Worm (Caenorhabditis elegans) whole organism, L4 larva: ENCODE measurements around the gene sas-5.
A peak's percentile ranks its signal among the peaks of the same experiment; 100 is the strongest.

Experiments
- D1046.2 ChIP-seq: fragments of 200-800 bp; sonication (Bioruptor generic); IDR thresholded peaks from 2 replicates; pipeline ENCODE4 v1.3.6; 2022; ENCODE audit warnings: missing genetic modification characterization, missing compliant biosample characterization
- F10B5.3 ChIP-seq: sonication (generic microtip); optimal IDR thresholded peaks from 2 replicates; lab custom pipeline; 2016; ENCODE audit warnings: mild to moderate bottlenecking, missing genetic modification characterization, missing compliant biosample characterization
- T20F7.1 ChIP-seq: fragments of 200-800 bp; sonication (Bioruptor generic); optimal IDR thresholded peaks from 2 replicates; lab custom pipeline; 2018; ENCODE audit warnings: mild to moderate bottlenecking, missing genetic modification characterization, missing compliant biosample characterization
- aha-1 ChIP-seq: fragments of 150-350 bp; peaks from one replicate; lab custom pipeline; 2014; ENCODE audit warnings: missing biosample characterization, missing genetic modification characterization
- ama-1 ChIP-seq: fragments of 150-350 bp; optimal IDR thresholded peaks from 2 replicates; lab custom pipeline; 2014; ENCODE audit warnings: inconsistent platforms, mixed read lengths
- arid-1 ChIP-seq: fragments of 200-800 bp; sonication (Bioruptor generic); conservative IDR thresholded peaks from 2 replicates; pipeline ENCODE4 v1.3.6; 2022; ENCODE audit warnings: missing genetic modification reagents, missing genetic modification characterization, missing compliant biosample characterization
- ctbp-1 ChIP-seq: fragments of 200-800 bp; sonication (Bioruptor generic); IDR thresholded peaks from 2 replicates; pipeline ENCODE4 v1.3.6; 2022; ENCODE audit warnings: missing genetic modification reagents, missing genetic modification characterization, missing compliant biosample characterization
- daf-19 ChIP-seq: fragments of 200-800 bp; sonication (Bioruptor generic); conservative IDR thresholded peaks from 2 replicates; pipeline ENCODE4 v1.3.6; 2022; ENCODE audit warnings: missing genetic modification characterization, missing compliant biosample characterization
- dmd-6 ChIP-seq: fragments of 200-800 bp; sonication (Bioruptor generic); IDR thresholded peaks from 2 replicates; pipeline ENCODE4 v1.3.6; 2022; ENCODE audit warnings: missing genetic modification reagents, missing genetic modification characterization, missing compliant biosample characterization
- dmd-9 ChIP-seq: fragments of 200-800 bp; sonication (Bioruptor generic); IDR thresholded peaks from 2 replicates; pipeline ENCODE4 v1.3.6; 2022; ENCODE audit warnings: missing genetic modification reagents, missing genetic modification characterization, missing compliant biosample characterization
- duxl-1 ChIP-seq: sonication (generic microtip); optimal IDR thresholded peaks from 2 replicates; lab custom pipeline; 2016; ENCODE audit warnings: mild to moderate bottlenecking, missing genetic modification characterization, moderate library complexity, missing compliant biosample characterization; ENCODE audit not compliant: poor library complexity
- dve-1 ChIP-seq: sonication (generic microtip); optimal IDR thresholded peaks from 2 replicates; lab custom pipeline; 2017; ENCODE audit warnings: antibody characterized with exemption, mild to moderate bottlenecking, missing genetic modification characterization, missing compliant biosample characterization; ENCODE audit not compliant: insufficient read depth
- hlh-11 ChIP-seq: fragments of 200-800 bp; sonication (Bioruptor generic); optimal IDR thresholded peaks from 2 replicates; lab custom pipeline; 2018; ENCODE audit warnings: mild to moderate bottlenecking, missing genetic modification characterization, missing compliant biosample characterization
- hlh-30 ChIP-seq: sonication (generic microtip); optimal IDR thresholded peaks from 2 replicates; lab custom pipeline; 2017; ENCODE audit warnings: antibody characterized with exemption, mild to moderate bottlenecking, missing genetic modification characterization, missing compliant biosample characterization; ENCODE audit not compliant: insufficient read depth
- jun-1 ChIP-seq: fragments of 150-350 bp; optimal IDR thresholded peaks from 2 replicates; lab custom pipeline; 2014; ENCODE audit warnings: missing biosample characterization, missing genetic modification reagents, missing genetic modification characterization
- lin-29 ChIP-seq: fragments of 200-800 bp; sonication (Bioruptor generic); IDR thresholded peaks from 2 replicates; pipeline ENCODE4 v1.3.6; 2022; ENCODE audit warnings: missing genetic modification reagents, missing genetic modification characterization, missing compliant biosample characterization
- lsy-2 ChIP-seq, 2 experiments: fragments of 150-350 bp in 1 of 2; sonication (generic microtip) in 1 of 2; optimal IDR thresholded peaks; 2 replicates each; lab custom pipeline; 2014 to 2017; ENCODE audit warnings: missing biosample characterization in 2 of 2, missing genetic modification characterization in 2 of 2
- mep-1 ChIP-seq: fragments of 150-350 bp; sonication (generic microtip); optimal IDR thresholded peaks from 3 replicates; lab custom pipeline; 2014; ENCODE audit warnings: missing biosample characterization, missing genetic modification characterization
- mes-2 ChIP-seq: sonication (generic microtip); optimal IDR thresholded peaks from 2 replicates; lab custom pipeline; 2016; ENCODE audit warnings: missing genotype, mild to moderate bottlenecking, missing genetic modification characterization, missing compliant biosample characterization; ENCODE audit not compliant: poor library complexity, severe bottlenecking
- mxl-3 ChIP-seq: fragments of 200-800 bp; sonication (Bioruptor generic); optimal IDR thresholded peaks from 2 replicates; lab custom pipeline; 2018; ENCODE audit warnings: mild to moderate bottlenecking, missing genetic modification characterization, missing compliant biosample characterization
- nhr-25 ChIP-seq: sonication (generic microtip); optimal IDR thresholded peaks from 2 replicates; lab custom pipeline; 2017; ENCODE audit warnings: missing genetic modification characterization, mild to moderate bottlenecking, missing compliant biosample characterization, antibody characterized with exemption, moderate library complexity, borderline replicate concordance; ENCODE audit not compliant: insufficient read depth
- nhr-28 ChIP-seq: fragments of 150-350 bp; optimal IDR thresholded peaks from 2 replicates; lab custom pipeline; 2014; ENCODE audit warnings: missing biosample characterization, missing genetic modification characterization
- nhr-42 ChIP-seq: fragments of 200-800 bp; sonication (Bioruptor generic); IDR thresholded peaks from 2 replicates; pipeline ENCODE4 v1.3.6; 2022; ENCODE audit warnings: missing genetic modification characterization, missing compliant biosample characterization
- nhr-48 ChIP-seq: sonication (generic microtip); optimal IDR thresholded peaks from 2 replicates; lab custom pipeline; 2016; ENCODE audit warnings: mild to moderate bottlenecking, missing genetic modification characterization, missing compliant biosample characterization
- nhr-6 ChIP-seq: fragments of 150-350 bp; optimal IDR thresholded peaks from 2 replicates; lab custom pipeline; 2014; ENCODE audit warnings: missing biosample characterization, missing genetic modification characterization
- nhr-76 ChIP-seq: fragments of 150-350 bp; optimal IDR thresholded peaks from 2 replicates; lab custom pipeline; 2014; ENCODE audit warnings: missing biosample characterization, missing genetic modification characterization
- php-3 ChIP-seq: fragments of 200-800 bp; sonication (Bioruptor generic); IDR thresholded peaks from 2 replicates; pipeline ENCODE4 v1.3.6; 2022; ENCODE audit warnings: missing genetic modification reagents, missing genetic modification characterization, missing compliant biosample characterization
- rbr-2 ChIP-seq: sonication (generic microtip); optimal IDR thresholded peaks from 2 replicates; lab custom pipeline; 2016; ENCODE audit warnings: missing genotype, missing genetic modification characterization, missing compliant biosample characterization
- tra-1 ChIP-seq: fragments of 200-800 bp; sonication (Bioruptor generic); IDR thresholded peaks from 2 replicates; pipeline ENCODE4 v1.3.6; 2022; ENCODE audit warnings: missing genetic modification reagents, missing genetic modification characterization, missing compliant biosample characterization
- unc-39 ChIP-seq: sonication (generic microtip); optimal IDR thresholded peaks from 2 replicates; lab custom pipeline; 2017; ENCODE audit warnings: missing biosample characterization, missing genetic modification characterization
- unc-62 ChIP-seq, 3 experiments: fragments of 150-350 bp in 1 of 3; sonication (generic microtip); optimal IDR thresholded peaks in 2 of 3; peaks in 1 of 3; 1 replicate in 1 of 3; 2 replicates in 2 of 3; lab custom pipeline; 2014 to 2017; ENCODE audit warnings: missing biosample characterization in 3 of 3, missing genetic modification characterization in 3 of 3, missing genetic modification reagents in 3 of 3, missing genotype in 1 of 3
- zfp-3 ChIP-seq: fragments of 200-800 bp; sonication (Bioruptor generic); conservative IDR thresholded peaks from 2 replicates; pipeline ENCODE4 v1.3.6; 2022; ENCODE audit warnings: missing genetic modification reagents, missing genetic modification characterization, missing compliant biosample characterization

sas-5 gene

ce11 chrV:11613007-11613406 is 2.5 kb downstream of the sas-5 start, which contains the start of gene tag-290:
TSS of gene tag-290 (plus strand) at chrV:11613307.
- TF ChIP-seq mes-2 (tag; lab: Kevin White, UChicago) (no peak), nhr-6 (tag; lab: Kevin White, UChicago) (no peak), F10B5.3 (no peak), lin-29 (no peak)

ce11 chrV:11614805-11615497 is 4.4 kb downstream of the sas-5 start:
- TF ChIP-seq duxl-1 (tag; lab: Kevin White, UChicago) (no peak), nhr-28 (peak; percentile 68), mep-1 (tag; lab: Kevin White, UChicago) (peak; percentile 26), dve-1 (tag; lab: Kevin White, UChicago) (peak; percentile 81), jun-1 (tag; lab: Kevin White, UChicago) (no peak), hlh-11 (tag; lab: Kevin White, UChicago) (peak; percentile 52), zfp-3 (no peak), aha-1 (tag; lab: Kevin White, UChicago) (peak; percentile 93), daf-19 (GFP tag; lab: Robert Waterston, UW) (no peak), T20F7.1 (GFP tag; lab: Kevin White, UChicago) (peak; percentile 31), mxl-3 (GFP tag; lab: Kevin White, UChicago) (peak; percentile 50), nhr-25 (tag; lab: Kevin White, UChicago) (peak; percentile 85), hlh-30 (tag; lab: Kevin White, UChicago) (peak; percentile 76), dmd-6 (peak; percentile 85), php-3 (GFP tag; lab: Robert Waterston, UW) (0 out of 2 replicates have a peak, but pooled peaks have one; percentile 16), lsy-2 (tag; optimal IDR thresholded peaks at IDR 0.05; lab: Kevin White, UChicago) (peak in 1 of 2 experiments; percentile 37), nhr-48 (tag; lab: Kevin White, UChicago) (peak; percentile 65), arid-1 (GFP tag; lab: Robert Waterston, UW) (no peak), unc-39 (no peak), dmd-9 (GFP tag; lab: Robert Waterston, UW) (no peak)

DNA sequence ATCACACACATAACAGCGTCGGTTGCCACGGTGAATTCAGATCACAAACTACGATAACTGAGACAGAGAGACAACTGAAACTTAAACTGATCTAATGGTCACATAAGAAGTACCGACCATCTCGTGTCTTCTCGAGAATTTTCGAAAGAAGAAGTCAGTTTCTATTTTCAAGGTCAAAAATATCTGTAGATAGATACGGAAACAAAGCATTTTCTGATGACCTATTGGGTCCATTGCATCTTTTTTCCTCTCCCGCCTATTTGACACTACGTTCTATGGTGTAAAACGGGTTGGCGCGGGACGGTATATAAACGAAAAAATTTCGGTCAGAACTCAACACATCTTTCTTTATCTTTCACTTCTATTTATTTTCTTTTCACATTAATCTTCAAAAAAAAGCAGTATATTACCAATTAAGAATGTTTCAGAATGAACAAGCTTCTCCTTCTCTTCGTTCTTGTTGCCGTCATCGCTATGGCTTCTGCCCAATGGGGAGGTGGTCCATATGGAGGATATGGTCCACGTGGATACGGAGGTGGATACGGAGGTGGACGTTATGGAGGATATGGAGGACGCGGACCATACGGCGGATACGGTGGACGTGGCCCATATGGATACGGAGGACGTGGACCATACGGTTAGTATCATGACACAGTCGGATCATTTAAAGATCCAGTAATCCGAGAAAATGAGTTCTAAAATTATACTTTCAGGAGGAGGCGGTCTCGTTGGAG is 5.6 kb downstream of the sas-5 start, which contains the start of gene nlp-24:
TSS of gene nlp-24 (plus strand) at position 429 of the 734 bp plus-strand sequence.
- TF ChIP-seq ama-1, result no peak
- peak; percentile 36 for TF ChIP-seq dve-1 (tag; lab: Kevin White, UChicago)
- peak in 1 of 2 experiments; percentile 4 for TF ChIP-seq lsy-2 (tag; optimal IDR thresholded peaks at IDR 0.05; lab: Kevin White, UChicago)
- TF ChIP-seq unc-62 (GFP tag; optimal IDR thresholded peaks at IDR 0.05 in 1 of 2; lab: Kevin White, UChicago), result no peak
- peak; percentile 7 for TF ChIP-seq unc-62 (tag; optimal IDR thresholded peaks at IDR 0.05; lab: Kevin White, UChicago)
- TF ChIP-seq hlh-30 (tag; lab: Kevin White, UChicago), result peak; percentile 30
- TF ChIP-seq dmd-6, result peak; percentile 45
- peak; percentile 14 for TF ChIP-seq mes-2 (tag; lab: Kevin White, UChicago)
- TF ChIP-seq hlh-11 (tag; lab: Kevin White, UChicago), result peak; percentile 22
- peak; percentile 5 for TF ChIP-seq rbr-2
- TF ChIP-seq ctbp-1 (GFP tag; lab: Robert Waterston, UW), result no peak
- TF ChIP-seq php-3 (GFP tag; lab: Robert Waterston, UW), result no peak
- TF ChIP-seq tra-1 (GFP tag; lab: Robert Waterston, UW), result no peak
- TF ChIP-seq nhr-25 (tag; lab: Kevin White, UChicago), result peak; percentile 79
- TF ChIP-seq nhr-42 (GFP tag; lab: Robert Waterston, UW), result peak; percentile 37; the same call in 1 of the 2 replicates
- TF ChIP-seq D1046.2 (GFP tag; lab: Robert Waterston, UW), result no peak
- TF ChIP-seq nhr-28, result peak; percentile 40
- TF ChIP-seq nhr-76 (tag; lab: Kevin White, UChicago), result peak; percentile 16
- TF ChIP-seq, all 104 proteins: peak for 12
